Worm (Caenorhabditis elegans) whole organism, L3 larva: Measurements from ENCODE around the gene ephx-1.

Source experiments
- R02D3.7 ChIP-seq: fragments of 150-350 bp; optimal IDR thresholded peaks from 2 replicates; lab custom pipeline; 2014; ENCODE audit warnings: missing biosample characterization, missing genetic modification characterization
- ZK546.5 ChIP-seq: sonication (generic microtip); optimal IDR thresholded peaks from 2 replicates; lab custom pipeline; 2017; ENCODE audit warnings: missing biosample characterization, missing genetic modification characterization
- aly-2 ChIP-seq: fragments of 150-350 bp; optimal IDR thresholded peaks from 2 replicates; lab custom pipeline; 2014; ENCODE audit warnings: missing biosample characterization, missing genetic modification characterization
- ama-1 ChIP-seq: fragments of 150-350 bp; optimal IDR thresholded peaks from 2 replicates; lab custom pipeline; 2018
- ceh-16 ChIP-seq: sonication (generic microtip); optimal IDR thresholded peaks from 2 replicates; lab custom pipeline; 2017; ENCODE audit warnings: missing biosample characterization, missing genetic modification characterization
- ceh-28 ChIP-seq: fragments of 150-350 bp; optimal IDR thresholded peaks from 2 replicates; lab custom pipeline; 2014; ENCODE audit warnings: missing biosample characterization, missing genetic modification reagents, missing genetic modification characterization
- ceh-9 ChIP-seq: sonication (generic microtip); optimal IDR thresholded peaks from 2 replicates; lab custom pipeline; 2018; ENCODE audit warnings: missing biosample characterization, missing genetic modification characterization
- daf-12 ChIP-seq: fragments of 150-350 bp; optimal IDR thresholded peaks from 2 replicates; lab custom pipeline; 2014; ENCODE audit warnings: missing biosample characterization, missing genetic modification reagents, missing genetic modification characterization
- elt-1 ChIP-seq: fragments of 150-350 bp; optimal IDR thresholded peaks from 2 replicates; lab custom pipeline; 2014; ENCODE audit warnings: missing biosample characterization, missing genetic modification characterization
- elt-2 ChIP-seq: sonication (generic microtip); optimal IDR thresholded peaks from 2 replicates; lab custom pipeline; 2016; ENCODE audit warnings: missing genetic modification reagents, mild to moderate bottlenecking, missing genetic modification characterization, missing compliant biosample characterization
- elt-3 ChIP-seq, 3 experiments: fragments of 150-350 bp in 1 of 3; sonication (generic microtip) in 2 of 3; optimal IDR thresholded peaks; 2 replicates in 2 of 3; 4 replicates in 1 of 3; lab custom pipeline; 2014 to 2017; ENCODE audit warnings: missing biosample characterization in 3 of 3, missing genetic modification characterization in 3 of 3
- fkh-10 ChIP-seq: sonication (generic microtip); optimal IDR thresholded peaks from 2 replicates; lab custom pipeline; 2017; ENCODE audit warnings: missing biosample characterization, missing genetic modification reagents, missing genetic modification characterization
- fos-1 ChIP-seq: fragments of 150-350 bp; optimal IDR thresholded peaks from 2 replicates; lab custom pipeline; 2014; ENCODE audit warnings: missing biosample characterization, missing genetic modification characterization
- lin-15B ChIP-seq: fragments of 150-350 bp; optimal IDR thresholded peaks from 2 replicates; lab custom pipeline; 2014; ENCODE audit warnings: missing biosample characterization, missing genetic modification characterization
- lin-39 ChIP-seq: fragments of 150-350 bp; optimal IDR thresholded peaks from 2 replicates; lab custom pipeline; 2018; ENCODE audit warnings: missing biosample characterization, missing genetic modification reagents, missing genetic modification characterization
- lsy-12 ChIP-seq: sonication (generic microtip); optimal IDR thresholded peaks from 2 replicates; lab custom pipeline; 2016; ENCODE audit warnings: mild to moderate bottlenecking, missing genetic modification characterization, missing compliant biosample characterization
- mml-1 ChIP-seq: fragments of 150-350 bp; sonication (generic microtip); optimal IDR thresholded peaks from 3 replicates; lab custom pipeline; 2014; ENCODE audit warnings: missing biosample characterization, missing genetic modification characterization
- nhr-11 ChIP-seq: fragments of 150-350 bp; optimal IDR thresholded peaks from 2 replicates; lab custom pipeline; 2014; ENCODE audit warnings: missing biosample characterization, missing genetic modification characterization
- nhr-12 ChIP-seq: fragments of 150-350 bp; optimal IDR thresholded peaks from 2 replicates; lab custom pipeline; 2014; ENCODE audit warnings: missing biosample characterization, missing genetic modification characterization
- nhr-237 ChIP-seq: fragments of 150-350 bp; optimal IDR thresholded peaks from 2 replicates; lab custom pipeline; 2014; ENCODE audit warnings: missing biosample characterization, missing genetic modification characterization
- nhr-28 ChIP-seq: fragments of 150-350 bp; optimal IDR thresholded peaks from 2 replicates; lab custom pipeline; 2014; ENCODE audit warnings: missing biosample characterization, missing genetic modification characterization
- nhr-67 ChIP-seq: fragments of 150-350 bp; optimal IDR thresholded peaks from 2 replicates; lab custom pipeline; 2014; ENCODE audit warnings: missing biosample characterization, missing genetic modification characterization
- pha-4 ChIP-seq: fragments of 150-350 bp; optimal IDR thresholded peaks from 2 replicates; lab custom pipeline; 2014; ENCODE audit warnings: missing biosample characterization, missing genetic modification reagents, missing genetic modification characterization
- pqm-1 ChIP-seq: fragments of 150-350 bp; optimal IDR thresholded peaks from 2 replicates; lab custom pipeline; 2017; ENCODE audit warnings: missing biosample characterization, missing genetic modification characterization, inconsistent platforms
- skn-1 ChIP-seq: fragments of 150-350 bp; optimal IDR thresholded peaks from 2 replicates; lab custom pipeline; 2014; ENCODE audit warnings: missing biosample characterization, missing genetic modification characterization
- snpc-4 ChIP-seq: fragments of 150-350 bp; optimal IDR thresholded peaks from 2 replicates; lab custom pipeline; 2014; ENCODE audit warnings: missing biosample characterization, missing genetic modification characterization
- tbx-2 ChIP-seq: sonication (generic microtip); optimal IDR thresholded peaks from 2 replicates; lab custom pipeline; 2016; ENCODE audit warnings: mild to moderate bottlenecking, missing genetic modification characterization, missing compliant biosample characterization
- unc-39 ChIP-seq: sonication (generic microtip); optimal IDR thresholded peaks from 4 replicates; lab custom pipeline; 2017; ENCODE audit warnings: missing biosample characterization, missing genetic modification characterization
- zag-1 ChIP-seq: fragments of 150-350 bp; optimal IDR thresholded peaks from 2 replicates; lab custom pipeline; 2014; ENCODE audit warnings: missing biosample characterization, missing genetic modification characterization
- ztf-11 ChIP-seq: fragments of 150-350 bp; optimal IDR thresholded peaks from 2 replicates; lab custom pipeline; 2014; ENCODE audit warnings: missing biosample characterization, missing genetic modification characterization
- ztf-4 ChIP-seq: fragments of 150-350 bp; optimal IDR thresholded peaks from 2 replicates; lab custom pipeline; 2014; ENCODE audit warnings: missing biosample characterization, missing genetic modification characterization

Gene ephx-1

ce11 chrII:3992029-3992428 is 12.7 kb upstream of the ephx-1 start:
- TF ChIP-seq unc-39 (no peak), snpc-4 (tag; lab: Kevin White, UChicago) (no peak), nhr-12 (tag; lab: Kevin White, UChicago) (no peak), nhr-28 (no peak), ZK546.5 (tag; lab: Kevin White, UChicago) (no peak), daf-12 (no peak), fkh-10 (no peak), lsy-12 (tag; lab: Kevin White, UChicago) (no peak), pqm-1 (tag; lab: Kevin White, UChicago) (peak; percentile 22), elt-2 (tag; lab: Kevin White, UChicago) (peak; percentile 82), elt-1 (no peak), lin-39 (tag; lab: Kevin White, UChicago) (no peak), nhr-237 (no peak), fos-1 (tag; lab: Kevin White, UChicago) (no peak)

ce11 chrII:3992660-3993245 is 12.0 kb upstream of the ephx-1 start, which contains the start of gene Y14H12A.1:
Gene Y14H12A.1, plus strand, starts transcription at chrII:3993195.
- peak; percentile 63 for TF ChIP-seq elt-2 (tag; lab: Kevin White, UChicago)
- TF ChIP-seq ceh-9 (tag; lab: Kevin White, UChicago) = no peak
- TF ChIP-seq nhr-237 = no peak
- TF ChIP-seq pqm-1 (tag; lab: Kevin White, UChicago) = peak; percentile 24
- no peak for TF ChIP-seq fkh-10
- peak; percentile 7 for TF ChIP-seq pha-4
- TF ChIP-seq unc-39 = no peak

- TF ChIP-seq elt-2 (tag; lab: Kevin White, UChicago) (peak; percentile 53), pha-4 (no peak), pqm-1 (tag; lab: Kevin White, UChicago) (peak; percentile 47)
These were observed 8.7 kb upstream of the ephx-1 start, which contains the start of gene clc-22 for ce11 chrII:3996005-3996404. Gene clc-22, minus strand, starts transcription at chrII:3996075.

- TF ChIP-seq lin-39 (tag; lab: Kevin White, UChicago) = peak; percentile 34
- TF ChIP-seq skn-1 (tag; lab: Kevin White, UChicago) = no peak
These were observed 5.2 kb upstream of the ephx-1 start for ce11 chrII:3999537-3999936.

DNA sequence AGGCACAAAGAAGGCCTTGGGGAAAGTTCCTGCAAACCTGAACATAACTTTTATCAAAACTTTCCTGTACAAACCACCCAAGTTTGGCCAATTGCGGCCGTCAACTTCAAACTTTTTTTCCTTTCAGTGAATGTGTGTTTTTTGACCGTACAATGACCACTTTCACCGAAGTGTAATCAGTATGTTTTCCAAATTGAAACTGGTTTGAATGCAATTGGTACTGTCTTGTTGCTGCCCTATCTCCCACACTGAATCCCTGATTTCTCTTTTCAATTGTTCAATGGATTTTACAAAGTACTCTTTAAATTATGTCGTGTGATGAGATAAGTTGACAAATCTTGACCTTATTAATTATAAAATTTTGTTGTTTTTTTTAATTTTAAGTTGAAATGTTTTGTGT is 4.3 kb upstream of the ephx-1 start:
- no peak for TF ChIP-seq elt-2 (tag; lab: Kevin White, UChicago)
- TF ChIP-seq unc-39 = no peak
- TF ChIP-seq elt-1 = no peak
- no peak for TF ChIP-seq aly-2 (tag; lab: Kevin White, UChicago)
- no peak for TF ChIP-seq elt-3 (tag; optimal IDR thresholded peaks at IDR 0.05; lab: Kevin White, UChicago)
- no peak for TF ChIP-seq R02D3.7 (tag; lab: Kevin White, UChicago)
- TF ChIP-seq nhr-11 (tag; lab: Kevin White, UChicago) = no peak
- TF ChIP-seq ztf-4 = no peak
- TF ChIP-seq nhr-28 = no peak
- TF ChIP-seq pqm-1 (tag; lab: Kevin White, UChicago) = no peak
- TF ChIP-seq ztf-11 (tag; lab: Kevin White, UChicago) = no peak
- TF ChIP-seq ceh-28 (tag; lab: Kevin White, UChicago) = no peak
- TF ChIP-seq nhr-12 (tag; lab: Kevin White, UChicago) = no peak
- TF ChIP-seq lin-15B (tag; lab: Kevin White, UChicago) = no peak

ce11 chrII:4002134-4002533 is 2.6 kb upstream of the ephx-1 start:
- TF ChIP-seq nhr-28 = no peak
- TF ChIP-seq zag-1 (tag; lab: Kevin White, UChicago) = no peak
- no peak for TF ChIP-seq elt-1
- no peak for TF ChIP-seq ZK546.5 (tag; lab: Kevin White, UChicago)
- no peak for TF ChIP-seq ceh-16
- no peak for TF ChIP-seq ama-1 (lab: Kevin White, UChicago)
- no peak for TF ChIP-seq mml-1 (tag; lab: Kevin White, UChicago)
- TF ChIP-seq aly-2 (tag; lab: Kevin White, UChicago) = no peak
- no peak for TF ChIP-seq tbx-2 (tag; lab: Kevin White, UChicago)
- no peak for TF ChIP-seq nhr-67 (tag; lab: Kevin White, UChicago)
- TF ChIP-seq snpc-4 (tag; lab: Kevin White, UChicago) = no peak
- TF ChIP-seq R02D3.7 (tag; lab: Kevin White, UChicago) = no peak
